Fruit fly (Drosophila melanogaster) S2 (cell line): ENCODE data around the gene CG4287.

ENCODE experiments used
- CG8478 ChIP-seq: fragments of >200 bp; optimal IDR thresholded peaks from 2 replicates; lab custom pipeline; 2018
- CTCF ChIP-seq, 2 experiments: fragments of >200 bp; optimal IDR thresholded peaks; 2 replicates each; lab custom pipeline; 2018

DNA sequence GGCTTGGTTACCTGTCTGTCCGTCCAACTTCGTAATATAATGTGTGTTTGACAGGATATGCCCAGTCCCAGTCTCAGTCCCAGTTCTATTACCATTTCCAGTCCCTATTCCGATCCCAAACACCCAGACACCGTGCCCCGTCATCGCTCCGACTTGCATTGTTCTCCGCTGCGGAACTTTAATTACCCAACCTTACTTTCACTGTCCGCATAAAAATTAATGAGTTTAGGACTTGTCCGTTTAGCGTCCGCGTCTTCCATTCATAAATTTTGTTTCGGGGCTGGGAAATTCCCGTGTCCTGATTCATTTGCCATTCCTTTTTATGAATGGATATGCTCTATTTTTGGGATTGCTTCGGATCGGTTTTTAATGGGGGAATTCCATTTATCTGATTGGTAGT, 24.7 kb upstream of the CG4287 start:
- no peak for TF ChIP-seq CG8478
- no peak for TF ChIP-seq CTCF (optimal IDR thresholded peaks at IDR 0.05; lab: Kevin White, UChicago)
